Worm (Caenorhabditis elegans) whole organism, L4/young adult: ENCODE results near the gene C09B8.3.

Experiments used
- W03F9.2 ChIP-seq: fragments of 150-350 bp; optimal IDR thresholded peaks from 2 replicates; lab custom pipeline; 2014; ENCODE audit warnings: missing biosample characterization, missing genetic modification characterization
- dao-5 ChIP-seq: sonication (generic microtip); optimal IDR thresholded peaks from 2 replicates; lab custom pipeline; 2016; ENCODE audit warnings: missing genotype, missing genetic modification characterization, moderate library complexity, missing compliant biosample characterization
- him-1 ChIP-seq: sonication (generic microtip); optimal IDR thresholded peaks from 2 replicates; lab custom pipeline; 2016; ENCODE audit warnings: missing genotype, missing genetic modification reagents, missing genetic modification characterization, missing compliant biosample characterization

ce11 chrX:5975228-5975627 lies 35.2 kb downstream of the C09B8.3 start:
- TF ChIP-seq him-1 (tag; lab: Kevin White, UChicago) (no peak), dao-5 (no peak), W03F9.2 (tag; lab: Kevin White, UChicago) (no peak)
